Worm (Caenorhabditis elegans): ENCODE results near the gene C02F12.8.

DNA sequence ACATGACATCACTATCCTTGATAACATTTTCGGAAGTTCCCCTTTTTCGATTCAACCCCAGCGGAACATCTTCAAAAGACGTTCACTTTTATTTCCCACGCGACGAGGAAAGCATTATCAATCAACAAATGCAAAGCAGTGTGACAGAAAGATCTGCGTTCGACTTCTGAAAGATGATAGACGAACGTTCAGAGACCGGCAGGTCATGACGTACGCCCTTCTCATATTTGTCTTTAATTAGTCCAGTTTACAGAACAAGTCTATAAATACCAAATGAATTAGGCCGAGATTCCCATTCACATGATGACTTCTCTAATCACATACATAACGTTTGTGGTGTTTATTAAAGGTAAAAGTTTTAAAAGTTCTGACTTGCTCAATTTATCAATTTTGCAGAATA, 38.4 kb downstream of the C02F12.8 start, which contains the start of gene R11G1.11:
- no peak for TF ChIP-seq ets-7 (tag; optimal IDR thresholded peaks at IDR 0.05)
- no peak for TF ChIP-seq scrt-1 (GFP tag; IDR thresholded peaks at IDR 0.05)
- TF ChIP-seq B0310.2 (tag; optimal IDR thresholded peaks at IDR 0.05) = no peak
- TF ChIP-seq ama-1 (optimal IDR thresholded peaks at IDR 0.05) = no peak
- no peak for TF ChIP-seq pes-1 (GFP tag; IDR thresholded peaks at IDR 0.05)
- TF ChIP-seq tbx-37 (GFP tag; conservative IDR thresholded peaks at IDR 0.05) = no peak
- TF ChIP-seq ceh-13 (GFP tag; optimal IDR thresholded peaks at IDR 0.05) = no peak
- TF ChIP-seq hmbx-1 (tag; optimal IDR thresholded peaks at IDR 0.05) = no peak
- TF ChIP-seq F13C5.2 (tag; optimal IDR thresholded peaks at IDR 0.05) = no peak
- no peak for TF ChIP-seq flt-1 (GFP tag; IDR thresholded peaks at IDR 0.05)
- no peak for TF ChIP-seq hnd-1 (tag; optimal IDR thresholded peaks at IDR 0.05)
- no peak for TF ChIP-seq aly-1 (tag; optimal IDR thresholded peaks at IDR 0.05)

All from whole organism, early embryonic.